Worm (Caenorhabditis elegans) whole organism, L3 larva: Measurements from ENCODE around the gene sel-1.
A peak's percentile ranks its signal among the peaks of the same experiment; 100 is the strongest.

Experiments used
- R02D3.7 ChIP-seq: fragments of 150-350 bp; optimal IDR thresholded peaks from 2 replicates; lab custom pipeline; 2014; ENCODE audit warnings: missing biosample characterization, missing genetic modification characterization
- ZK546.5 ChIP-seq: sonication (generic microtip); optimal IDR thresholded peaks from 2 replicates; lab custom pipeline; 2017; ENCODE audit warnings: missing biosample characterization, missing genetic modification characterization
- aly-2 ChIP-seq: fragments of 150-350 bp; optimal IDR thresholded peaks from 2 replicates; lab custom pipeline; 2014; ENCODE audit warnings: missing biosample characterization, missing genetic modification characterization
- ama-1 ChIP-seq: fragments of 150-350 bp; optimal IDR thresholded peaks from 2 replicates; lab custom pipeline; 2018
- ceh-16 ChIP-seq: sonication (generic microtip); optimal IDR thresholded peaks from 2 replicates; lab custom pipeline; 2017; ENCODE audit warnings: missing biosample characterization, missing genetic modification characterization
- ceh-28 ChIP-seq: fragments of 150-350 bp; optimal IDR thresholded peaks from 2 replicates; lab custom pipeline; 2014; ENCODE audit warnings: missing biosample characterization, missing genetic modification reagents, missing genetic modification characterization
- ceh-82 ChIP-seq: fragments of 150-350 bp; optimal IDR thresholded peaks from 2 replicates; lab custom pipeline; 2014; ENCODE audit warnings: missing biosample characterization, missing genetic modification characterization
- ceh-9 ChIP-seq: sonication (generic microtip); optimal IDR thresholded peaks from 2 replicates; lab custom pipeline; 2018; ENCODE audit warnings: missing biosample characterization, missing genetic modification characterization
- egl-27 ChIP-seq: sonication (generic microtip); optimal IDR thresholded peaks from 4 replicates; lab custom pipeline; 2017; ENCODE audit warnings: missing biosample characterization, missing genetic modification reagents, missing genetic modification characterization
- egl-5 ChIP-seq: fragments of 150-350 bp; optimal IDR thresholded peaks from 2 replicates; lab custom pipeline; 2017; ENCODE audit warnings: missing biosample characterization, missing genetic modification reagents, missing genetic modification characterization, inconsistent platforms
- elt-1 ChIP-seq: fragments of 150-350 bp; optimal IDR thresholded peaks from 2 replicates; lab custom pipeline; 2014; ENCODE audit warnings: missing biosample characterization, missing genetic modification characterization
- elt-2 ChIP-seq: sonication (generic microtip); optimal IDR thresholded peaks from 2 replicates; lab custom pipeline; 2016; ENCODE audit warnings: missing genetic modification reagents, mild to moderate bottlenecking, missing genetic modification characterization, missing compliant biosample characterization
- elt-3 ChIP-seq, 3 experiments: fragments of 150-350 bp in 1 of 3; sonication (generic microtip) in 2 of 3; optimal IDR thresholded peaks; 2 replicates in 2 of 3; 4 replicates in 1 of 3; lab custom pipeline; 2014 to 2017; ENCODE audit warnings: missing biosample characterization in 3 of 3, missing genetic modification characterization in 3 of 3
- eor-1 ChIP-seq, 2 experiments: fragments of 150-350 bp; optimal IDR thresholded peaks; 2 replicates each; lab custom pipeline; 2014 to 2018; ENCODE audit warnings: missing biosample characterization in 2 of 2, missing genetic modification characterization in 2 of 2
- fkh-10 ChIP-seq: sonication (generic microtip); optimal IDR thresholded peaks from 2 replicates; lab custom pipeline; 2017; ENCODE audit warnings: missing biosample characterization, missing genetic modification reagents, missing genetic modification characterization
- fkh-2 ChIP-seq: fragments of 150-350 bp; optimal IDR thresholded peaks from 2 replicates; lab custom pipeline; 2014; ENCODE audit warnings: missing biosample characterization, missing genetic modification reagents, missing genetic modification characterization
- fos-1 ChIP-seq: fragments of 150-350 bp; optimal IDR thresholded peaks from 2 replicates; lab custom pipeline; 2014; ENCODE audit warnings: missing biosample characterization, missing genetic modification characterization
- hmg-11 ChIP-seq: sonication (generic microtip); optimal IDR thresholded peaks from 2 replicates; lab custom pipeline; 2016; ENCODE audit warnings: missing genetic modification characterization, missing compliant biosample characterization
- lin-39 ChIP-seq: fragments of 150-350 bp; optimal IDR thresholded peaks from 2 replicates; lab custom pipeline; 2018; ENCODE audit warnings: missing biosample characterization, missing genetic modification reagents, missing genetic modification characterization
- lsy-12 ChIP-seq: sonication (generic microtip); optimal IDR thresholded peaks from 2 replicates; lab custom pipeline; 2016; ENCODE audit warnings: mild to moderate bottlenecking, missing genetic modification characterization, missing compliant biosample characterization
- mdl-1 ChIP-seq: fragments of 150-350 bp; optimal IDR thresholded peaks from 2 replicates; lab custom pipeline; 2014; ENCODE audit warnings: missing biosample characterization, missing genetic modification characterization
- nfya-1 ChIP-seq: sonication (generic microtip); optimal IDR thresholded peaks from 2 replicates; lab custom pipeline; 2017; ENCODE audit warnings: missing genetic modification characterization, mild to moderate bottlenecking, missing compliant biosample characterization, antibody characterized with exemption, moderate library complexity; ENCODE audit not compliant: insufficient read depth
- nhr-11 ChIP-seq: fragments of 150-350 bp; optimal IDR thresholded peaks from 2 replicates; lab custom pipeline; 2014; ENCODE audit warnings: missing biosample characterization, missing genetic modification characterization
- nhr-12 ChIP-seq: fragments of 150-350 bp; optimal IDR thresholded peaks from 2 replicates; lab custom pipeline; 2014; ENCODE audit warnings: missing biosample characterization, missing genetic modification characterization
- nhr-23 ChIP-seq: fragments of 150-350 bp; optimal IDR thresholded peaks from 2 replicates; lab custom pipeline; 2014; ENCODE audit warnings: missing biosample characterization, missing genetic modification reagents, missing genetic modification characterization
- nhr-237 ChIP-seq: fragments of 150-350 bp; optimal IDR thresholded peaks from 2 replicates; lab custom pipeline; 2014; ENCODE audit warnings: missing biosample characterization, missing genetic modification characterization
- nhr-25 ChIP-seq: sonication (generic microtip); optimal IDR thresholded peaks from 2 replicates; lab custom pipeline; 2017; ENCODE audit warnings: missing biosample characterization, missing genetic modification characterization
- nhr-28 ChIP-seq: fragments of 150-350 bp; optimal IDR thresholded peaks from 2 replicates; lab custom pipeline; 2014; ENCODE audit warnings: missing biosample characterization, missing genetic modification characterization
- nhr-43 ChIP-seq: sonication (generic microtip); optimal IDR thresholded peaks from 2 replicates; lab custom pipeline; 2016; ENCODE audit warnings: mild to moderate bottlenecking, missing genetic modification characterization, missing compliant biosample characterization; ENCODE audit not compliant: poor library complexity, severe bottlenecking
- nhr-67 ChIP-seq: fragments of 150-350 bp; optimal IDR thresholded peaks from 2 replicates; lab custom pipeline; 2014; ENCODE audit warnings: missing biosample characterization, missing genetic modification characterization
- nhr-76 ChIP-seq: fragments of 150-350 bp; sonication (generic microtip); optimal IDR thresholded peaks from 5 replicates; lab custom pipeline; 2014; ENCODE audit warnings: missing biosample characterization, missing genetic modification characterization
- nhr-77 ChIP-seq: fragments of 150-350 bp; optimal IDR thresholded peaks from 2 replicates; lab custom pipeline; 2014; ENCODE audit warnings: missing biosample characterization, missing genetic modification characterization
- pha-4 ChIP-seq: fragments of 150-350 bp; optimal IDR thresholded peaks from 2 replicates; lab custom pipeline; 2014; ENCODE audit warnings: missing biosample characterization, missing genetic modification reagents, missing genetic modification characterization
- pqm-1 ChIP-seq: fragments of 150-350 bp; optimal IDR thresholded peaks from 2 replicates; lab custom pipeline; 2017; ENCODE audit warnings: missing biosample characterization, missing genetic modification characterization, inconsistent platforms
- sea-2 ChIP-seq: fragments of 150-350 bp; sonication (generic microtip); optimal IDR thresholded peaks from 4 replicates; lab custom pipeline; 2014; ENCODE audit warnings: missing biosample characterization, missing genetic modification reagents, missing genetic modification characterization
- skn-1 ChIP-seq: fragments of 150-350 bp; optimal IDR thresholded peaks from 2 replicates; lab custom pipeline; 2014; ENCODE audit warnings: missing biosample characterization, missing genetic modification characterization
- snpc-4 ChIP-seq: fragments of 150-350 bp; optimal IDR thresholded peaks from 2 replicates; lab custom pipeline; 2014; ENCODE audit warnings: missing biosample characterization, missing genetic modification characterization
- tbx-2 ChIP-seq: sonication (generic microtip); optimal IDR thresholded peaks from 2 replicates; lab custom pipeline; 2016; ENCODE audit warnings: mild to moderate bottlenecking, missing genetic modification characterization, missing compliant biosample characterization
- unc-39 ChIP-seq: sonication (generic microtip); optimal IDR thresholded peaks from 4 replicates; lab custom pipeline; 2017; ENCODE audit warnings: missing biosample characterization, missing genetic modification characterization
- unc-62 ChIP-seq: fragments of 150-350 bp; sonication (generic microtip); optimal IDR thresholded peaks from 4 replicates; lab custom pipeline; 2014; ENCODE audit warnings: missing biosample characterization, missing genetic modification reagents, missing genetic modification characterization
- zag-1 ChIP-seq: fragments of 150-350 bp; optimal IDR thresholded peaks from 2 replicates; lab custom pipeline; 2014; ENCODE audit warnings: missing biosample characterization, missing genetic modification characterization
- ztf-11 ChIP-seq: fragments of 150-350 bp; optimal IDR thresholded peaks from 2 replicates; lab custom pipeline; 2014; ENCODE audit warnings: missing biosample characterization, missing genetic modification characterization
- ztf-4 ChIP-seq: fragments of 150-350 bp; optimal IDR thresholded peaks from 2 replicates; lab custom pipeline; 2014; ENCODE audit warnings: missing biosample characterization, missing genetic modification characterization

The sel-1 gene

DNA sequence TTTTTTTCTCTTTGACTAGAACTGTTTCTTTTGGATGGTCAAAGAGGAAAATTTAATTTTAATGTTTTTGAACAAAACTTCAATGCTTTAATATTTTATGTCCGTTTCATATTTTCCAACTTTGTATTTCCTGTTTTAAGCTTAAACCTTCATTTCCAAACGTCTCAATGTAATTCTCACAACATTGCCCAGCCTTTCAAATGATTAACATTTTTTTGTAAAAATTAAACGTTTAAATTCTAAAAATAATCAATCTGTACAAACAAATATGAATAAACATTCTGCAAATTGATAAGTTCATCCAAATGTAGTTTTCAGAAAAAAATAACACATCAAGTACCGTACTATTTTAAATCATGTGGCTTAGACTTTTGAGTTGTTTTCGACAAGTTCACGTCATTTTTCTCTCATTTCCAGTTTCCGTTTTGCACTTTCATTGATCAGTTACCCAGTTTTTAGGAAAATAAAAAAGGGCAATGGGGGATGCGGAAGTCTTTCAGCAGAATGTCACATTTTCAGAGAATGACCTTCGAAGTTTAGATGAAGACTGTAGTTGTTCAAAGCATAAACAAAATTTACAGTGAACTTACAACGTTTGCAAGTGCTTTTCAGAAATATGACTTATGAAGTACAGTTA lies 17.7 kb upstream of the sel-1 start (continued):
- TF ChIP-seq egl-27 (tag; lab: Kevin White, UChicago) (no peak), nhr-12 (no peak), sea-2 (GFP tag; lab: Kevin White, UChicago) (no peak), nhr-25 (tag; lab: Kevin White, UChicago) (peak; percentile 78), elt-3 (tag; optimal IDR thresholded peaks at IDR 0.05; lab: Kevin White, UChicago) (no peak), unc-62 (GFP tag; lab: Kevin White, UChicago) (peak; percentile 7), snpc-4 (tag; lab: Kevin White, UChicago) (no peak), fos-1 (tag; lab: Kevin White, UChicago) (peak; percentile 61), nhr-77 (no peak), fkh-10 (no peak), ztf-4 (tag; lab: Kevin White, UChicago) (no peak), lsy-12 (peak; percentile 62), ama-1 (lab: Kevin White, UChicago) (peak; percentile 20), tbx-2 (tag; lab: Kevin White, UChicago) (peak; percentile 56)

DNA sequence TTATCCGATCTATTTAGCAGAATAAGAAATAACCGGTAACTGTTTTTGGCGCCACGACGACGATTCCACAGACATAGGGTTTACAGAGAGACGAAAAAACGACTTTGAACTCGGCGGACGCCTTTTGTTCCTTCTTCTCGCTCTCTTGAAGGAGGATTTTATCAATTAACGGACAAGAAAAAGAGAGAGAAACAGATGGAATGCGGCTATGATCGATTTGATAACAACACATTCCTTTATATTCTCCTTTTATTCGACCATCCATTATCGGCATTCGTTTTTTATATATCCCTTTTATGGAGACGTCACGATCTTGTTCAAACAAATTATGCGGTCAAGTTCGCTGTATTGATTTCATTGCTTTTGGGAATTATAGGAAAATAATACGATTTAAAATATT lies 11.7 kb upstream of the sel-1 start:
- TF ChIP-seq nhr-11 (tag; lab: Kevin White, UChicago) (no peak), elt-2 (tag; lab: Kevin White, UChicago) (no peak), nhr-12 (no peak), nhr-23 (tag; lab: Kevin White, UChicago) (peak; percentile 74), skn-1 (tag; lab: Kevin White, UChicago) (no peak), R02D3.7 (tag; lab: Kevin White, UChicago) (no peak), fkh-10 (no peak), nhr-28 (peak; percentile 8), tbx-2 (tag; lab: Kevin White, UChicago) (peak; percentile 65), egl-5 (tag; lab: Kevin White, UChicago) (no peak), nhr-237 (tag; lab: Kevin White, UChicago) (no peak), nhr-43 (tag; lab: Kevin White, UChicago) (peak; percentile 73), nhr-25 (tag; lab: Kevin White, UChicago) (peak; percentile 45), nhr-77 (no peak), elt-1 (tag; lab: Kevin White, UChicago) (no peak), sea-2 (GFP tag; lab: Kevin White, UChicago) (no peak), ama-1 (lab: Kevin White, UChicago) (peak; percentile 97), lsy-12 (peak; percentile 66), egl-27 (tag; lab: Kevin White, UChicago) (no peak), ztf-4 (tag; lab: Kevin White, UChicago) (peak; percentile 50), nhr-76 (no peak), ceh-28 (tag; lab: Kevin White, UChicago) (peak; percentile 15), elt-3 (tag; optimal IDR thresholded peaks at IDR 0.05; lab: Kevin White, UChicago) (no peak), lin-39 (no peak), ceh-82 (no peak)

DNA sequence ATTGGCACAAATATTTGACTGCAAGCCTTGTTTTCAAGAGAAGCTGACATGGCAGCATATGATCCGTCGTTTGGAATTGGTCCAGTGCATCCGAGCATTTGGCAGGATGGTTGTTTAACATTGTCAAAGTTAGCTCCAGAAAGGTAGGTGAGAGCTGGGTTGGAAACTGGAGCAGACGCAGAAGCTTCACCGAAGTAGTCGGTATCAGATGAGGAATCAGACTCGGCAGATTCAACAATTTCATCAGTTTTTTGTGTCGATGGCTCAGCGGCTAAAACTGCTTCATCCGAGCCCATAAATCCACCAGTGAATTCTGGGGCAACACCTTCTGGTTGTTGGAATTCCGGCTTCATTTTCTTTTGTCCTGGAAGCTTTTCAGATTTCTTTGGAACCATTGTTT lies 10.9 kb upstream of the sel-1 start:
- TF ChIP-seq ama-1 (lab: Kevin White, UChicago) (peak; percentile 95), ceh-16 (no peak), nhr-25 (tag; lab: Kevin White, UChicago) (peak; percentile 36), ceh-28 (tag; lab: Kevin White, UChicago) (no peak), nhr-43 (tag; lab: Kevin White, UChicago) (peak; percentile 50)

DNA sequence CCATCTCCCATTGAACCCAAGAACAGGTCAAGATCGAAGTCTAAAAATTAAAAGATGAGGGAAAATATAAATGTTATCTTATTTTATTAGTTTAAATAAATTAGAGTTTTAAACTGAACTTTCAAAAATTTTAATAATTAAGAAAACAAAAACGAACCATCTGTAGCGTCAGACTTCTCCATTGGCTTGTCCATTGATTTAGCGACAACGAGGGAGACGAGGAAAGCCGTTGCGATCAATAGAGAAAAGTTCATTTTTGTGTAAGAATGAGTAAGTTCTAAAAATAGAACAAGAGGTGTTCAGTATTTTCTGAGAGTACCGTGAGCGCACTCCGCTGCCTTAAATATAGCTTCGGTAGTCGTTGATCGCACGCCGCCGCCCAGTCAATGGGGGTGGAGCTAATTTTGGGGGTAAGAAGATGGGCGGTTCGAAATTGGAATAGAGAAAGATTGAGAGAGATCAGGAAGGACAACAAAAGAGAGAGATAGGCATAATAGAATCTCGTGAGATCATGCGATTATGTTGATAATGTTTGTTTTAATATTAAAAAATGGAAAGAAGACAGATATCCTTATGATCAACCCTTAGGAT lies 10.4 kb upstream of the sel-1 start, which contains the start of gene F45D3.3:
TSS of gene F45D3.3 (minus strand) at position 350 of the 591 bp plus-strand sequence.
- no peak for TF ChIP-seq ceh-16
- no peak for TF ChIP-seq ceh-28 (tag; lab: Kevin White, UChicago)
- no peak for TF ChIP-seq pqm-1
- no peak for TF ChIP-seq zag-1 (tag; lab: Kevin White, UChicago)
- peak; percentile 35 for TF ChIP-seq nhr-25 (tag; lab: Kevin White, UChicago)
- TF ChIP-seq nhr-237 (tag; lab: Kevin White, UChicago): no peak
- no peak for TF ChIP-seq ztf-11 (tag; lab: Kevin White, UChicago)
- no peak for TF ChIP-seq eor-1 (tag; optimal IDR thresholded peaks at IDR 0.05; lab: Kevin White, UChicago)
- no peak for TF ChIP-seq pha-4 (tag; lab: Kevin White, UChicago)
- no peak for TF ChIP-seq nhr-77
- no peak for TF ChIP-seq ceh-9 (tag; lab: Kevin White, UChicago)
- peak; percentile 91 for TF ChIP-seq ama-1 (lab: Kevin White, UChicago)
- TF ChIP-seq ceh-82: no peak
- no peak for TF ChIP-seq R02D3.7 (tag; lab: Kevin White, UChicago)
- no peak for TF ChIP-seq unc-39
- TF ChIP-seq ZK546.5 (tag; lab: Kevin White, UChicago): no peak
- no peak for TF ChIP-seq hmg-11 (tag; lab: Kevin White, UChicago)
- TF ChIP-seq tbx-2 (tag; lab: Kevin White, UChicago): no peak
- TF ChIP-seq elt-2 (tag; lab: Kevin White, UChicago): no peak
- TF ChIP-seq elt-3 (tag; optimal IDR thresholded peaks at IDR 0.05; lab: Kevin White, UChicago): no peak
- TF ChIP-seq nhr-28: no peak
- peak; percentile 80 for TF ChIP-seq nhr-23 (tag; lab: Kevin White, UChicago)
- no peak for TF ChIP-seq mdl-1 (tag; lab: Kevin White, UChicago)
- peak; percentile 31 for TF ChIP-seq nfya-1 (tag; lab: Kevin White, UChicago)
- TF ChIP-seq nhr-43 (tag; lab: Kevin White, UChicago): peak; percentile 55
- no peak for TF ChIP-seq snpc-4 (tag; lab: Kevin White, UChicago)
- no peak for TF ChIP-seq aly-2
- TF ChIP-seq fkh-2 (tag; lab: Kevin White, UChicago): no peak
- no peak for TF ChIP-seq nhr-67 (tag; lab: Kevin White, UChicago)
